Worm (Caenorhabditis elegans): Measurements from ENCODE around the gene nas-3.
A peak's percentile ranks its signal among the peaks of the same experiment; 100 is the strongest.

nas-3 gene

DNA sequence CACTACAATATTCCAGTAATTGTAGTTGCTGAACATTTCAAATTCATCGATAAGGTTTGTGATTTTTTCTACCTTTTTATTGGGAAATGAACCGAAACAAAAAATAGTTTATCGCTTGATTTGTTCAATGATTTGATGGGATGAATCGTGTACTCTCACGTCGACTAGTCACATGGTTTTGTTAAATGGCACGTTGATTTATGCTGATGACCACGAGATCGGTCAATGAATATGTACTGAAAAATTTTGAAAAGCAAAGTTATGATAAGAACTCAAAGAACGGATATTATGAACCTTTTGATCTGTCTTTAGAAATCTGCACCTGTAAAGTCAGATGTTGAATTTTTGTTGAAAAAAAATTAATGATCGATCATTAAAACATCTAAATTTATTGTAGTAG lies 38.3 kb downstream of the nas-3 start (continued):
- TF ChIP-seq ZK546.5 (tag; optimal IDR thresholded peaks at IDR 0.05) (no peak), lin-11 (tag; optimal IDR thresholded peaks at IDR 0.05) (no peak)

DNA sequence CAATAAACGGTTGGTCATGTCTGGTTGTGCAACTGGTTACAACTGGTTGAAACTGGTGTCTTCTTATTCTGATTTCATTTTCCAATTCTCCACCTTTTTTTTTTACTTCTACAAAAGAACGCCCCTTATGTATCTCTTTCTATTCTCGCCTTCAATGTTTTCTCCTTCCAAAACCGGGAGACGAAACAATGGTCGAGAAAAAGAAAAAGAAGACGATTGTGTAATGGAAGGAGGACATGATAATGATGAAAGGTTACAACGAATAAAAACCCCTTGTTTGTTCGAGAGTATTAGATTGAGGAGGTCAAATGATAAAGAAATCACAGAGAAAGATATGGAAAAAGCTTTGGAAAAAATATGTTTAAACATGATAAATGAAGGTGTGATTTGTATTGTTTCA lies 40.9 kb downstream of the nas-3 start, which contains the start of gene C50F4.8:
TSS of gene C50F4.8 (minus strand) at position 28 of the 400 bp plus-strand sequence.
- no peak for TF ChIP-seq nhr-6 (tag; optimal IDR thresholded peaks at IDR 0.05)

DNA sequence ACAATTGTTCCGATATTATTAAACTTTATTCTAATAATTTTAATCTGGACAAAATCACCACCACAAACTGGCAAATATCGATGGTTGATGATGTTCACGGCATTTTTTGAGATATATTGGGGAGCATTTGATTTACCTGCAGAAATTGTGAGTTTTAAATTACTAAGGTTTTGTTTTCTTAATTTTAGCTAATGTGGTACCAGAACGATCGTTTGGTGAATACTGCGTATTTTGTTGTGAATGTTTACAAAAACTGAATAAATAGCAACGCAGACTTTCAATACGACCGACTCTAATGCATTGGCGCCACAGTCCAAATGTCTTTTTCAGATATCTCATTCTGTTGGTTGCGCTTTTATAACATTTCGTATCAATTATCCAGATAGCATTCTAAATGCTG lies 43.7 kb downstream of the nas-3 start:
- no peak for TF ChIP-seq ztf-11 (tag; optimal IDR thresholded peaks at IDR 0.05)
- TF ChIP-seq ZK546.5 (tag; optimal IDR thresholded peaks at IDR 0.05) = no peak

DNA sequence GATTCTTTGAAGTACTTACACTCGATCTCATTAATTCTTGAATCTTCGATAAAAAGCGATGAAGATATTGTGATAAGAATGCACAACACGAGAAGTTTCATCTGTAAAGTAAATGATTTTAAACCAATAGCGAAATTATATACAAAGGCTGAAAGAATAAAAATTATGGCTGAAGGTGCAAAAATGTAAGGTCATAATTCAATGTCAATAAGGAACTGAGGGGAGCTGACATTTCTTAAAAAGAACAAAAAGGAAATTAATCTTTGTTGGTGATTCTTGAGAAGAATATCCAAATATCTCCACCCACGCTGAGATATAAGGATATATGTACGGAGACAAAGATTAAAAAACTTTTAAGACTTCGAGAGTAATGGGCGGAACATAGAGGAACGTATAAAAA lies 46.1 kb downstream of the nas-3 start, which contains the start of gene C50F4.9:
TSS of gene C50F4.9 (minus strand) at position 101 of the 400 bp plus-strand sequence.
- TF ChIP-seq Y55F3AM.14 (GFP tag; optimal IDR thresholded peaks at IDR 0.05) (no peak), C34F6.9 (tag; optimal IDR thresholded peaks at IDR 0.05) (no peak), mbf-1 (tag; optimal IDR thresholded peaks at IDR 0.05) (no peak), blmp-1 (tag; optimal IDR thresholded peaks at IDR 0.05; ENCODE audit: insufficient read depth) (no peak), aly-2 (tag; optimal IDR thresholded peaks at IDR 0.05) (no peak), sma-3 (GFP tag; optimal IDR thresholded peaks at IDR 0.05) (no peak), zag-1 (tag; optimal IDR thresholded peaks at IDR 0.05) (no peak), unc-55 (GFP tag; optimal IDR thresholded peaks at IDR 0.05) (no peak), unc-62 (GFP tag; optimal IDR thresholded peaks at IDR 0.05) (no peak), peb-1 (tag; optimal IDR thresholded peaks at IDR 0.05) (no peak), elt-3 (tag; optimal IDR thresholded peaks at IDR 0.05) (no peak), egl-27 (tag; optimal IDR thresholded peaks at IDR 0.05) (no peak), lin-39 (tag; optimal IDR thresholded peaks at IDR 0.05) (no peak), ztf-11 (tag; optimal IDR thresholded peaks at IDR 0.05) (no peak), alr-1 (tag; optimal IDR thresholded peaks at IDR 0.05) (no peak), ceh-16 (tag; optimal IDR thresholded peaks at IDR 0.05) (no peak), lin-13 (GFP tag; optimal IDR thresholded peaks at IDR 0.05) (no peak), nhr-21 (tag; optimal IDR thresholded peaks at IDR 0.05) (no peak), nhr-129 (tag; optimal IDR thresholded peaks at IDR 0.05) (no peak), mab-5 (tag; optimal IDR thresholded peaks at IDR 0.05) (no peak)

DNA sequence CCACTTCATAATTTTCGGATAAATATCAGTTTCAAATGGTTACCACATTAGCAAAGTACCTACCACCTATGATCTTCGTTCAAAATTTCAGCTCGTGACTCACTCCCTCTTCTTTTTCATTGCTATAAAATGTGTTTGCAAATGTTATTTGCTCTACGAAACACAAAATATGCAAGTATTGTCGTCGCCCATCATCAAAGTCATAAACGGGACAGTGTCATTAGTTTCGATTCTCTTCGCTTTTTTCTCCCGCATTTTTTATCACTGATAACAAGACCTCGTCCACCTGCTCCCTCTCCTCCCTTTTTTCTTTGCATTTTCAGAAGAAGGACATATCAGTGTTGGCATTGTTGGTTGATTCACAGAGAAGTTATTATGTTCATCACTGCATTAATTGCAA lies 48.5 kb downstream of the nas-3 start, which contains the start of gene C50F4.1:
TSS of gene C50F4.1 (plus strand) at position 324 of the 400 bp plus-strand sequence.
- TF ChIP-seq lin-39 (tag; optimal IDR thresholded peaks at IDR 0.05) = no peak
- no peak for TF ChIP-seq ZK546.5 (tag; optimal IDR thresholded peaks at IDR 0.05)
- TF ChIP-seq fos-1 (tag; optimal IDR thresholded peaks at IDR 0.05) = peak; percentile 88
- peak; percentile 45 for TF ChIP-seq sma-9 (GFP tag; optimal IDR thresholded peaks at IDR 0.05)
- no peak for TF ChIP-seq sma-9 (tag; optimal IDR thresholded peaks at IDR 0.05)
- no peak for TF ChIP-seq elt-1 (tag; optimal IDR thresholded peaks at IDR 0.05)
- TF ChIP-seq ceh-82 (tag; optimal IDR thresholded peaks at IDR 0.05) = no peak
- TF ChIP-seq nhr-11 (tag; optimal IDR thresholded peaks at IDR 0.05) = no peak
- TF ChIP-seq gmeb-1 (tag; optimal IDR thresholded peaks at IDR 0.05) = peak; percentile 3
- peak; percentile 17 for TF ChIP-seq crh-2 (tag; optimal IDR thresholded peaks at IDR 0.05)

DNA sequence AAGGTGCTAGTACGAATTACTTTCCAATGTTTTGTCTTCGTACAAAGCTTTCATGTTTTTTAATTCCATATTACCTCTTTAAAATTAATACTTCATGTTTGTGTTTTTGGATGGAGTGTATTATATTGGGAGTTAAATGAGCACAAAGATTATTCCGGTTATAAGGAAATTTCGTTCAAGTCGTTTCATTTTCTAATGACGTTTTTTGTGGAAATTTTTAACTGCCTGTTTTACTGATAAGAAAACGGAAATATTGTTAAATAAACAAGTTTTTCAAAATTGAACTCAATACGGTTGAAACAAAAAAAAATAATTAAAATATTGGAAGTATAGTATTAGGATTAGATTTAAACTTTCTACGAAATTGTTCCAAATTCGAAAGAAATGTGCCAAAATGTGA lies 49.4 kb downstream of the nas-3 start:
- TF ChIP-seq fos-1 (tag; optimal IDR thresholded peaks at IDR 0.05) (peak; percentile 45), ztf-4 (tag; optimal IDR thresholded peaks at IDR 0.05) (no peak), unc-62 (GFP tag; optimal IDR thresholded peaks at IDR 0.05) (no peak)

DNA sequence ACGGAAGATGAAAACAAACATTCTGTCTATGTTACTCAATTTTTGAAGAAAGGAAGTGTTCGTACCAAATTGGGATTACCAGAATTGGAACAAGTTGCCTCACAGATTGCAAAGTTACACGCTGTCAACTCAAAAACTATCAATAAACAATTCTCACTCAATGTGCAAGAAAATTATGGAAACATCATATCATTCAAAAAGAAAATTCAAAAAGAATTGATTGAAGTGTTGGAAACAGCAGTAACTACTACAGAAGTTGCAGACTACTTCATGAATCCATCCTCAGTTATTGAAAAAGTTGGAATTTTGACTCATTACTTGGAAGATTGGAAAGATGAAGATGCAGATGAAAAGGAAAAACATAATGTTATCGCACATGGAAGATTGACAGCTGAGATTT lies 50.0 kb downstream of the nas-3 start:
- TF ChIP-seq C34F6.9 (tag; optimal IDR thresholded peaks at IDR 0.05) (no peak), nhr-23 (tag; optimal IDR thresholded peaks at IDR 0.05) (no peak), dmd-4 (tag; optimal IDR thresholded peaks at IDR 0.05) (no peak), sem-4 (tag; optimal IDR thresholded peaks at IDR 0.05) (no peak)
